Worm (Caenorhabditis elegans) whole organism, late embryonic: ENCODE results near the gene fzy-1.
A peak's percentile ranks its signal among the peaks of the same experiment; 100 is the strongest.

ENCODE experiments used
- C08G9.2 ChIP-seq: sonication (generic microtip); optimal IDR thresholded peaks from 2 replicates; lab custom pipeline; 2016; ENCODE audit warnings: mild to moderate bottlenecking, missing genetic modification characterization, moderate library complexity, missing compliant biosample characterization
- Y22D7AL.16 ChIP-seq: sonication (generic microtip); optimal IDR thresholded peaks from 2 replicates; lab custom pipeline; 2016; ENCODE audit warnings: missing genetic modification characterization, missing compliant biosample characterization
- ahr-1 ChIP-seq: sonication (generic microtip); optimal IDR thresholded peaks from 2 replicates; lab custom pipeline; 2016; ENCODE audit warnings: missing genetic modification characterization, missing compliant biosample characterization
- ama-1 ChIP-seq: fragments of 150-350 bp; optimal IDR thresholded peaks from 2 replicates; lab custom pipeline; 2014
- ceh-14 ChIP-seq: sonication (generic microtip); optimal IDR thresholded peaks from 2 replicates; lab custom pipeline; 2016; ENCODE audit warnings: missing genotype, missing genetic modification characterization, missing compliant biosample characterization
- ceh-18 ChIP-seq: sonication (generic microtip); optimal IDR thresholded peaks from 2 replicates; lab custom pipeline; 2016; ENCODE audit warnings: missing genetic modification characterization, missing compliant biosample characterization
- ceh-2 ChIP-seq: sonication (generic microtip); optimal IDR thresholded peaks from 2 replicates; lab custom pipeline; 2016; ENCODE audit warnings: missing genotype, missing genetic modification characterization, missing compliant biosample characterization
- ceh-22 ChIP-seq: sonication (generic microtip); optimal IDR thresholded peaks from 2 replicates; lab custom pipeline; 2017; ENCODE audit warnings: missing biosample characterization, missing genetic modification characterization
- ceh-24 ChIP-seq: sonication (generic microtip); optimal IDR thresholded peaks from 2 replicates; lab custom pipeline; 2016; ENCODE audit warnings: mild to moderate bottlenecking, missing genetic modification characterization, missing compliant biosample characterization
- ceh-9 ChIP-seq: sonication (generic microtip); optimal IDR thresholded peaks from 2 replicates; lab custom pipeline; 2016; ENCODE audit warnings: mild to moderate bottlenecking, missing genetic modification characterization, inconsistent platforms, missing compliant biosample characterization
- elt-2 ChIP-seq: sonication (generic microtip); optimal IDR thresholded peaks from 2 replicates; lab custom pipeline; 2016; ENCODE audit warnings: missing genetic modification reagents, missing genetic modification characterization, missing compliant biosample characterization
- elt-4 ChIP-seq: sonication (generic microtip); optimal IDR thresholded peaks from 2 replicates; lab custom pipeline; 2016; ENCODE audit warnings: missing genetic modification characterization, missing compliant biosample characterization
- ets-4 ChIP-seq: sonication (generic microtip); optimal IDR thresholded peaks from 2 replicates; lab custom pipeline; 2016; ENCODE audit warnings: missing genetic modification characterization, missing compliant biosample characterization
- fax-1 ChIP-seq: sonication (generic microtip); optimal IDR thresholded peaks from 2 replicates; lab custom pipeline; 2016; ENCODE audit warnings: missing genotype, missing genetic modification characterization, missing compliant biosample characterization
- fkh-6 ChIP-seq: sonication (generic microtip); optimal IDR thresholded peaks from 2 replicates; lab custom pipeline; 2016; ENCODE audit warnings: missing genetic modification characterization, missing compliant biosample characterization
- hlh-13 ChIP-seq: fragments of 200-800 bp; sonication (Bioruptor generic); optimal IDR thresholded peaks from 2 replicates; lab custom pipeline; 2018; ENCODE audit warnings: mild to moderate bottlenecking, missing genetic modification characterization, missing compliant biosample characterization
- hlh-6 ChIP-seq: sonication (generic microtip); optimal IDR thresholded peaks from 2 replicates; lab custom pipeline; 2016; ENCODE audit warnings: missing genotype, missing genetic modification characterization, missing compliant biosample characterization
- hlh-8 ChIP-seq: sonication (generic microtip); optimal IDR thresholded peaks from 2 replicates; lab custom pipeline; 2016; ENCODE audit warnings: missing genotype, missing genetic modification characterization, missing compliant biosample characterization
- lim-6 ChIP-seq: sonication (generic microtip); optimal IDR thresholded peaks from 2 replicates; lab custom pipeline; 2016; ENCODE audit warnings: missing genetic modification characterization, missing compliant biosample characterization
- lin-11 ChIP-seq: fragments of 200-800 bp; sonication (Bioruptor generic); optimal IDR thresholded peaks from 2 replicates; lab custom pipeline; 2018; ENCODE audit warnings: mild to moderate bottlenecking, missing genetic modification characterization, missing compliant biosample characterization
- madf-2 ChIP-seq: sonication (generic microtip); optimal IDR thresholded peaks from 2 replicates; lab custom pipeline; 2017; ENCODE audit warnings: missing genetic modification characterization, missing compliant biosample characterization
- nhr-11 ChIP-seq: fragments of 150-350 bp; optimal IDR thresholded peaks from 2 replicates; lab custom pipeline; 2014; ENCODE audit warnings: missing biosample characterization, missing genetic modification characterization
- nhr-232 ChIP-seq: sonication (generic microtip); optimal IDR thresholded peaks from 2 replicates; lab custom pipeline; 2016; ENCODE audit warnings: missing genetic modification characterization, missing compliant biosample characterization
- odd-2 ChIP-seq: sonication (generic microtip); optimal IDR thresholded peaks from 2 replicates; lab custom pipeline; 2017; ENCODE audit warnings: antibody characterized with exemption, mild to moderate bottlenecking, missing genetic modification characterization, missing compliant biosample characterization
- pax-1 ChIP-seq: fragments of 150-350 bp; optimal IDR thresholded peaks from 2 replicates; lab custom pipeline; 2014; ENCODE audit warnings: missing biosample characterization, missing genetic modification characterization
- pha-4 ChIP-seq: fragments of 150-350 bp; optimal IDR thresholded peaks from 2 replicates; lab custom pipeline; 2018; ENCODE audit warnings: missing biosample characterization, missing genetic modification reagents, missing genetic modification characterization
- pqm-1 ChIP-seq: sonication (generic microtip); optimal IDR thresholded peaks from 2 replicates; lab custom pipeline; 2016; ENCODE audit warnings: missing genetic modification characterization, missing compliant biosample characterization
- pros-1 ChIP-seq: fragments of 150-350 bp; optimal IDR thresholded peaks from 2 replicates; lab custom pipeline; 2014; ENCODE audit warnings: missing biosample characterization, missing genetic modification reagents, missing genetic modification characterization
- ref-2 ChIP-seq: sonication (generic microtip); optimal IDR thresholded peaks from 2 replicates; lab custom pipeline; 2016; ENCODE audit warnings: missing genetic modification characterization, missing compliant biosample characterization
- sox-2 ChIP-seq: fragments of 200-800 bp; sonication (Bioruptor generic); IDR thresholded peaks from 2 replicates; pipeline ENCODE4 v1.3.6; 2022; ENCODE audit warnings: missing genetic modification reagents, missing genetic modification characterization, missing compliant biosample characterization
- tbx-2 ChIP-seq: sonication (generic microtip); optimal IDR thresholded peaks from 2 replicates; lab custom pipeline; 2016; ENCODE audit warnings: missing genetic modification characterization, missing compliant biosample characterization
- tbx-7 ChIP-seq: sonication (generic microtip); optimal IDR thresholded peaks from 2 replicates; lab custom pipeline; 2016; ENCODE audit warnings: missing genotype, missing genetic modification characterization, missing compliant biosample characterization
- ttx-3 ChIP-seq: sonication (generic microtip); optimal IDR thresholded peaks from 2 replicates; lab custom pipeline; 2016; ENCODE audit warnings: missing genetic modification reagents, missing genetic modification characterization, missing compliant biosample characterization
- unc-3 ChIP-seq, 2 experiments: fragments of 200-800 bp in 1 of 2; sonication (Bioruptor generic) in 1 of 2; sonication (generic microtip) in 1 of 2; conservative IDR thresholded peaks in 1 of 2; optimal IDR thresholded peaks in 1 of 2; 2 replicates each; pipeline versions ENCODE4 v1.3.6 to Lab custom; 2016 to 2022; ENCODE audit warnings: missing compliant biosample characterization in 2 of 2, missing genetic modification characterization in 2 of 2, missing genetic modification reagents in 1 of 2
- unc-42 ChIP-seq: sonication (generic microtip); optimal IDR thresholded peaks from 2 replicates; lab custom pipeline; 2016; ENCODE audit warnings: missing genotype, missing genetic modification characterization, missing compliant biosample characterization
- unc-86 ChIP-seq: sonication (generic microtip); optimal IDR thresholded peaks from 2 replicates; lab custom pipeline; 2016; ENCODE audit warnings: missing genetic modification characterization, missing compliant biosample characterization
- ztf-16 ChIP-seq: sonication (generic microtip); optimal IDR thresholded peaks from 2 replicates; lab custom pipeline; 2017; ENCODE audit warnings: missing genetic modification characterization, missing compliant biosample characterization

fzy-1 gene

ce11 chrII:5497541-5497940, 3.0 kb upstream of the fzy-1 start:
- TF ChIP-seq lim-6 (tag; lab: Kevin White, UChicago) (no peak), hlh-13 (no peak), hlh-8 (tag; lab: Kevin White, UChicago) (no peak), pax-1 (tag; lab: Kevin White, UChicago) (no peak), tbx-2 (no peak), ztf-16 (no peak), unc-86 (tag; lab: Kevin White, UChicago) (no peak), fkh-6 (no peak)

ce11 chrII:5498156-5498739, 2.3 kb upstream of the fzy-1 start, which contains the start of the genes suex-1 and F12A10.9:
suex-1 (minus strand) TSS chrII:5498256.
F12A10.9 (plus strand) TSS chrII:5498689.
- TF ChIP-seq fkh-6 (no peak), pros-1 (tag; lab: Kevin White, UChicago) (no peak), fax-1 (tag; lab: Kevin White, UChicago) (no peak), ama-1 (lab: Kevin White, UChicago) (no peak), tbx-7 (tag; lab: Kevin White, UChicago) (no peak), pqm-1 (tag; lab: Kevin White, UChicago) (no peak), ref-2 (tag; lab: Kevin White, UChicago) (no peak), ceh-2 (no peak), unc-3 (GFP tag; conservative IDR thresholded peaks at IDR 0.05; lab: Robert Waterston, UW) (no peak), unc-3 (tag; optimal IDR thresholded peaks at IDR 0.05; lab: Kevin White, UChicago) (no peak), madf-2 (tag; lab: Kevin White, UChicago) (no peak), ttx-3 (no peak), ceh-22 (tag; lab: Kevin White, UChicago) (no peak), Y22D7AL.16 (tag; lab: Kevin White, UChicago) (no peak), pax-1 (tag; lab: Kevin White, UChicago) (no peak), hlh-8 (tag; lab: Kevin White, UChicago) (no peak)
- TF ChIP-seq, all 69 proteins: peak for 0

- TF ChIP-seq unc-42 (tag; lab: Kevin White, UChicago) (peak; percentile 81), ceh-22 (tag; lab: Kevin White, UChicago) (no peak)
These were observed 552 bp downstream of the fzy-1 start, which contains the start of gene F12A10.8 for ce11 chrII:5500986-5501657. F12A10.8 (minus strand) TSS chrII:5501064.

- TF ChIP-seq C08G9.2 (tag; lab: Kevin White, UChicago): no peak
- peak; percentile 74 for TF ChIP-seq elt-2 (tag; lab: Kevin White, UChicago)
These were observed 3.2 kb downstream of the fzy-1 start, which contains the start of gene cyp-44A1 for ce11 chrII:5503760-5504159. cyp-44A1 (plus strand) TSS chrII:5504044.

- no peak for TF ChIP-seq C08G9.2 (tag; lab: Kevin White, UChicago)
- peak; percentile 6 for TF ChIP-seq elt-2 (tag; lab: Kevin White, UChicago)
These were observed 5.3 kb downstream of the fzy-1 start, which contains the start of gene npp-24 for ce11 chrII:5505820-5506287. npp-24 (plus strand) TSS chrII:5505870.

ce11 chrII:5511417-5512353, 11.1 kb downstream of the fzy-1 start:
- TF ChIP-seq ceh-24 (tag; lab: Kevin White, UChicago): no peak
- no peak for TF ChIP-seq hlh-6 (tag; lab: Kevin White, UChicago)
- no peak for TF ChIP-seq ceh-18 (tag; lab: Kevin White, UChicago)
- TF ChIP-seq ref-2 (tag; lab: Kevin White, UChicago): no peak
- peak; percentile 44 for TF ChIP-seq ets-4 (tag; lab: Kevin White, UChicago)
- TF ChIP-seq tbx-7 (tag; lab: Kevin White, UChicago): peak; percentile 35
- TF ChIP-seq tbx-2: peak; percentile 33
- peak; percentile 13 for TF ChIP-seq C08G9.2 (tag; lab: Kevin White, UChicago)
- no peak for TF ChIP-seq ahr-1 (tag; lab: Kevin White, UChicago)
- no peak for TF ChIP-seq ceh-9 (tag; lab: Kevin White, UChicago)
- TF ChIP-seq sox-2: no peak
- TF ChIP-seq ceh-14 (tag; lab: Kevin White, UChicago): peak; percentile 53
- TF ChIP-seq pha-4: no peak
- TF ChIP-seq nhr-11: no peak
- peak; percentile 60 for TF ChIP-seq unc-42 (tag; lab: Kevin White, UChicago)
- TF ChIP-seq ceh-22 (tag; lab: Kevin White, UChicago): no peak
- no peak for TF ChIP-seq odd-2
- TF ChIP-seq elt-4: no peak
- no peak for TF ChIP-seq lin-11 (tag; lab: Kevin White, UChicago)
- no peak for TF ChIP-seq madf-2 (tag; lab: Kevin White, UChicago)
- no peak for TF ChIP-seq pax-1 (tag; lab: Kevin White, UChicago)
- TF ChIP-seq nhr-232 (tag; lab: Kevin White, UChicago): no peak
